Fruit fly (Drosophila melanogaster) whole organism, embryonic: Measurements from ENCODE around the gene Mettl5.

ENCODE experiments used
- Ada2b ChIP-seq: fragments of 200-800 bp; sonication (Bioruptor generic); IDR thresholded peaks from 2 replicates; pipeline ENCODE4 v1.3.6; 2022; ENCODE audit warnings: missing biosample characterization, missing genetic modification characterization
- CG10366 ChIP-seq: fragments of 200-800 bp; sonication (Bioruptor generic); IDR thresholded peaks from 2 replicates; pipeline ENCODE4 v1.3.6; 2022; ENCODE audit warnings: missing biosample characterization, missing genetic modification characterization
- CG10431 ChIP-seq: fragments of 200-800 bp; sonication (Bioruptor generic); optimal IDR thresholded peaks from 3 replicates; lab custom pipeline; 2018; ENCODE audit warnings: missing biosample characterization, mild to moderate bottlenecking, missing genetic modification characterization
- CG10462 ChIP-seq: fragments of 200-800 bp; sonication (Bioruptor generic); optimal IDR thresholded peaks from 2 replicates; lab custom pipeline; 2016; ENCODE audit warnings: missing biosample characterization, missing genetic modification characterization
- CG1233 ChIP-seq: fragments of 200-800 bp; sonication (Bioruptor generic); optimal IDR thresholded peaks from 4 replicates; lab custom pipeline; 2018; ENCODE audit warnings: missing biosample characterization, mild to moderate bottlenecking, missing genetic modification characterization
- CG13296 ChIP-seq: fragments of 200-800 bp; sonication (Bioruptor generic); optimal IDR thresholded peaks from 3 replicates; lab custom pipeline; 2018; ENCODE audit warnings: missing biosample characterization, mild to moderate bottlenecking, missing genetic modification characterization
- CG16863 ChIP-seq: fragments of 200-800 bp; sonication (Bioruptor generic); optimal IDR thresholded peaks from 3 replicates; lab custom pipeline; 2016; ENCODE audit warnings: missing biosample characterization, missing genetic modification characterization
- CG17359 ChIP-seq: fragments of 200-800 bp; sonication (Bioruptor generic); optimal IDR thresholded peaks from 3 replicates; lab custom pipeline; 2018; ENCODE audit warnings: missing biosample characterization, mild to moderate bottlenecking, missing genetic modification characterization, moderate library complexity
- CG17361 ChIP-seq: fragments of 200-800 bp; sonication (Bioruptor generic); IDR thresholded peaks from 3 replicates; pipeline ENCODE4 v1.3.6; 2022; ENCODE audit warnings: missing biosample characterization, missing genetic modification characterization
- CG17829 ChIP-seq: fragments of 200-800 bp; optimal IDR thresholded peaks from 2 replicates; lab custom pipeline; 2019; ENCODE audit warnings: missing biosample characterization, mild to moderate bottlenecking, missing genetic modification characterization, moderate library complexity
- CG18599 ChIP-seq: fragments of 200-800 bp; sonication (Bioruptor generic); optimal IDR thresholded peaks from 3 replicates; lab custom pipeline; 2017; ENCODE audit warnings: missing biosample characterization, missing genetic modification characterization, mild to moderate bottlenecking, moderate library complexity, missing genetic modification reagents
- CG2116 ChIP-seq: fragments of 200-800 bp; sonication (Bioruptor generic); optimal IDR thresholded peaks from 3 replicates; lab custom pipeline; 2018; ENCODE audit warnings: missing biosample characterization, mild to moderate bottlenecking, missing genetic modification characterization
- CG31441 ChIP-seq: fragments of 200-800 bp; sonication (Bioruptor generic); IDR thresholded peaks from 2 replicates; pipeline ENCODE4 v1.3.6; 2022; ENCODE audit warnings: missing biosample characterization, missing genetic modification characterization
- CG32772 ChIP-seq: fragments of 200-800 bp; sonication (Bioruptor generic); IDR thresholded peaks from 2 replicates; pipeline ENCODE4 v1.3.6; 2022; ENCODE audit warnings: missing biosample characterization, missing genetic modification characterization
- CG34376 ChIP-seq: fragments of 200-800 bp; sonication (Bioruptor generic); optimal IDR thresholded peaks from 2 replicates; lab custom pipeline; 2018; ENCODE audit warnings: missing biosample characterization, mild to moderate bottlenecking, missing genetic modification characterization
- CG34422 ChIP-seq: fragments of 200-800 bp; sonication (Bioruptor generic); IDR thresholded peaks from 3 replicates; pipeline ENCODE4 v1.3.6; 2022; ENCODE audit warnings: missing biosample characterization, missing genetic modification characterization
- CG4328 ChIP-seq: fragments of 200-800 bp; sonication (Bioruptor generic); optimal IDR thresholded peaks from 3 replicates; lab custom pipeline; 2017; ENCODE audit warnings: missing biosample characterization, missing genetic modification reagents, missing genetic modification characterization
- CG4404 ChIP-seq: fragments of 200-800 bp; sonication (Bioruptor generic); IDR thresholded peaks from 2 replicates; pipeline ENCODE4 v1.3.6; 2022; ENCODE audit warnings: missing biosample characterization, missing genetic modification characterization
- CG4707 ChIP-seq: fragments of 200-800 bp; sonication (Bioruptor generic); optimal IDR thresholded peaks from 2 replicates; lab custom pipeline; 2018; ENCODE audit warnings: missing biosample characterization, mild to moderate bottlenecking, missing genetic modification characterization, moderate library complexity
- CG4730 ChIP-seq: fragments of 200-800 bp; sonication (Bioruptor generic); IDR thresholded peaks from 2 replicates; pipeline ENCODE4 v1.3.6; 2022; ENCODE audit warnings: missing biosample characterization, missing genetic modification characterization
- CG7372 ChIP-seq: fragments of 200-800 bp; sonication (Bioruptor generic); IDR thresholded peaks from 2 replicates; pipeline ENCODE4 v1.3.6; 2022; ENCODE audit warnings: missing biosample characterization, missing genetic modification characterization
- CG8388 ChIP-seq: fragments of 200-800 bp; sonication (Bioruptor generic); optimal IDR thresholded peaks from 2 replicates; lab custom pipeline; 2019; ENCODE audit warnings: missing biosample characterization, mild to moderate bottlenecking, missing genetic modification characterization, moderate library complexity
- CHES-1-like ChIP-seq: fragments of 200-800 bp; sonication (Bioruptor generic); optimal IDR thresholded peaks from 2 replicates; lab custom pipeline; 2016; ENCODE audit warnings: missing biosample characterization, missing genetic modification characterization
- Dll ChIP-seq: fragments of 200-800 bp; sonication (Bioruptor generic); IDR thresholded peaks from 4 replicates; pipeline ENCODE4 v1.3.6; 2022; ENCODE audit warnings: missing biosample characterization, missing genetic modification characterization; ENCODE audit not compliant: partially characterized antibody
- H2.0 ChIP-seq: fragments of 200-800 bp; sonication (Bioruptor generic); IDR thresholded peaks from 2 replicates; pipeline ENCODE4 v1.3.6; 2022; ENCODE audit warnings: missing biosample characterization, missing genetic modification characterization
- Hmr ChIP-seq: fragments of 200-800 bp; sonication (Bioruptor generic); optimal IDR thresholded peaks from 3 replicates; lab custom pipeline; 2017; ENCODE audit warnings: mild to moderate bottlenecking, missing biosample characterization, missing genetic modification reagents, missing genetic modification characterization
- Neu2 ChIP-seq: fragments of 200-800 bp; sonication (Bioruptor generic); optimal IDR thresholded peaks from 3 replicates; lab custom pipeline; 2016; ENCODE audit warnings: missing biosample characterization, missing genetic modification characterization, borderline replicate concordance
- Opbp ChIP-seq: fragments of 200-800 bp; sonication (Bioruptor generic); IDR thresholded peaks from 3 replicates; pipeline ENCODE4 v1.3.6; 2022; ENCODE audit warnings: missing biosample characterization, missing genetic modification characterization; ENCODE audit not compliant: partially characterized antibody
- abd-A ChIP-seq: fragments of 200-800 bp; sonication (Bioruptor generic); optimal IDR thresholded peaks from 3 replicates; lab custom pipeline; 2019; ENCODE audit warnings: missing biosample characterization, mild to moderate bottlenecking, missing genetic modification characterization, moderate library complexity
- dmrt99B ChIP-seq: fragments of 200-800 bp; sonication (Bioruptor generic); optimal IDR thresholded peaks from 2 replicates; lab custom pipeline; 2018; ENCODE audit warnings: missing biosample characterization, mild to moderate bottlenecking, missing genetic modification characterization, moderate library complexity
- fu2 ChIP-seq: fragments of 200-800 bp; sonication (Bioruptor generic); optimal IDR thresholded peaks from 2 replicates; lab custom pipeline; 2016; ENCODE audit warnings: missing biosample characterization, missing genetic modification characterization
- gcm2 ChIP-seq: fragments of 200-800 bp; sonication (Bioruptor generic); optimal IDR thresholded peaks from 2 replicates; lab custom pipeline; 2016; ENCODE audit warnings: missing biosample characterization, missing genetic modification characterization
- h ChIP-seq: fragments of >200 bp; optimal IDR thresholded peaks from 2 replicates; lab custom pipeline; 2017
- hb ChIP-seq: fragments of 200-800 bp; sonication (Bioruptor generic); IDR thresholded peaks from 3 replicates; pipeline ENCODE4 v1.3.6; 2022; ENCODE audit warnings: missing biosample characterization, missing genetic modification characterization; ENCODE audit not compliant: partially characterized antibody
- ind ChIP-seq: fragments of 200-800 bp; sonication (Bioruptor generic); optimal IDR thresholded peaks from 3 replicates; lab custom pipeline; 2016; ENCODE audit warnings: missing biosample characterization, missing genetic modification characterization
- inv ChIP-seq: fragments of 200-800 bp; sonication (Bioruptor generic); IDR thresholded peaks from 2 replicates; pipeline ENCODE4 v1.3.6; 2022; ENCODE audit warnings: missing biosample characterization, missing genetic modification characterization; ENCODE audit not compliant: partially characterized antibody
- kah ChIP-seq: fragments of 200-800 bp; sonication (Bioruptor generic); optimal IDR thresholded peaks from 2 replicates; lab custom pipeline; 2018; ENCODE audit warnings: missing biosample characterization, mild to moderate bottlenecking, missing genetic modification characterization
- lov ChIP-seq, 2 experiments: fragments of 200-800 bp in 1 of 2; fragments of >200 bp in 1 of 2; sonication (Bioruptor generic) in 1 of 2; IDR thresholded peaks in 1 of 2; optimal IDR thresholded peaks in 1 of 2; 2 replicates in 1 of 2; 3 replicates in 1 of 2; pipeline versions ENCODE4 v1.3.6 to Lab custom; 2017 to 2022; ENCODE audit warnings: missing biosample characterization in 1 of 2, missing genetic modification characterization in 1 of 2
- mam ChIP-seq: fragments of 200-800 bp; sonication (Bioruptor generic); optimal IDR thresholded peaks from 3 replicates; lab custom pipeline; 2016; ENCODE audit warnings: missing biosample characterization, missing genetic modification characterization
- mld ChIP-seq: fragments of 200-800 bp; sonication (Bioruptor generic); IDR thresholded peaks from 3 replicates; pipeline ENCODE4 v1.3.6; 2022; ENCODE audit warnings: missing biosample characterization, missing genetic modification characterization; ENCODE audit not compliant: partially characterized antibody
- odd ChIP-seq: fragments of 200-800 bp; sonication (Bioruptor generic); optimal IDR thresholded peaks from 2 replicates; lab custom pipeline; 2017; ENCODE audit warnings: missing biosample characterization, mild to moderate bottlenecking, missing genetic modification characterization
- otp ChIP-seq: fragments of 200-800 bp; sonication (Bioruptor generic); IDR thresholded peaks from 3 replicates; pipeline ENCODE4, ENCODE4 v1.3.6; 2022; ENCODE audit warnings: missing biosample characterization, missing genetic modification characterization
- pb ChIP-seq: fragments of 200-800 bp; sonication (Bioruptor generic); optimal IDR thresholded peaks from 3 replicates; lab custom pipeline; 2016; ENCODE audit warnings: missing biosample characterization, missing genetic modification characterization
- ro ChIP-seq: fragments of 200-800 bp; sonication (Bioruptor generic); IDR thresholded peaks from 2 replicates; pipeline ENCODE4 v1.3.6; 2022; ENCODE audit warnings: missing biosample characterization, missing genetic modification characterization
- sens ChIP-seq: fragments of 200-800 bp; sonication (Bioruptor generic); peaks from one replicate; lab custom pipeline; 2016; ENCODE audit warnings: missing biosample characterization, missing genetic modification characterization
- so ChIP-seq: fragments of 200-800 bp; sonication (Bioruptor generic); IDR thresholded peaks from 3 replicates; pipeline ENCODE4 v1.3.6; 2022; ENCODE audit warnings: missing biosample characterization, missing genetic modification characterization
- stc ChIP-seq: fragments of 200-800 bp; sonication (Bioruptor generic); IDR thresholded peaks from 2 replicates; pipeline ENCODE4 v1.3.6; 2022; ENCODE audit warnings: missing biosample characterization, missing genetic modification characterization
- trem ChIP-seq: fragments of 200-800 bp; optimal IDR thresholded peaks from 3 replicates; lab custom pipeline; 2019; ENCODE audit warnings: missing biosample characterization, mild to moderate bottlenecking, missing genetic modification characterization, moderate library complexity
- vfl ChIP-seq: fragments of 200-800 bp; sonication (Bioruptor generic); optimal IDR thresholded peaks from 2 replicates; lab custom pipeline; 2016; ENCODE audit warnings: missing biosample characterization, missing genetic modification characterization

Mettl5 gene

DNA sequence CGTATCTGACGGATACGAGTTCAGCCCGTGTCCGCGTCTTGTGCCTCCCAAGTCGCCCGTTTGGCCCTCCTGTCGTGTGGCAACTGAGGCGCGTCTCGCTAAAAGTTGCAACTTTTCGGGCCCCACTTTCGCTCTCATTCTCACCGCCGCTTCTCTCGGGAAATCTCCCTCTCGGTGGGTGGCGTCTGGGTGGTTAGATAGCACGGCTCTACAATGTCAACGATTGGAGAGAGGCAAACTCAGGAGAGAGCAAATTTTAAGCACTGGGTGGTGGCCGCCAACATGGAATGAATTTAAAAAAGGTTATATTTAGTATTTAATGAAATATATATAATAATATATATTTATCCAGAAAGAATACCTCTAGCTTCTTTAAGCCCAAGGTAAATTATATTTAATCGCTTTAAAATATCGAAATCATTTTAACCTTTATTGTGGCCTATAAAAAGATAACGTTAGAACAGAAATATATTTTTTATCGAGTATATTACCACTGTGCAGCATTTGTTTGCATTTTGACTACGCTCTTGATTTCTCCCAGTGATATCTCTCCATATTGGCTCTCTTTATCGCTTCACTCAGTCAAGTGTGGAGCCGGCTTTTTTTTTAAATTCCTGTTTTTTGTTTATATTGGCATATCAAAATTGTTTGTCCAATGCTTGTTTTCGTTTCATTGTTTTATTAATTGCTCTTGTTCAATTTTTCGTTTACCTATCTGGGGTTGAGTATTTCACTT, 29.0 kb downstream of the Mettl5 start, which contains the start of gene Gbs-76A:
Gene Gbs-76A, minus strand, starts transcription at position 327 of the 736 bp plus-strand sequence.
- peak; percentile 42; the same call in 1 of the 2 replicates for TF ChIP-seq CG4730 (GFP tag; lab: Robert Waterston, UW)
- peak; percentile 47 for TF ChIP-seq CG4707
- peak; percentile 3 for TF ChIP-seq mam (GFP tag; lab: Kevin White, UChicago)
- peak; percentile 79 for TF ChIP-seq stc (GFP tag; lab: Robert Waterston, UW)
- no peak for TF ChIP-seq lov (optimal IDR thresholded peaks at IDR 0.05; lab: Kevin White, UChicago)
- TF ChIP-seq lov (GFP tag; IDR thresholded peaks at IDR 0.05; lab: Robert Waterston, UW): 0 out of 3 replicates have a peak, but pooled peaks have one; percentile 27
- TF ChIP-seq Ada2b (GFP tag; lab: Robert Waterston, UW): peak; percentile 76
- TF ChIP-seq CG32772 (GFP tag; lab: Robert Waterston, UW): peak; percentile 59
- peak; percentile 84 for TF ChIP-seq CG8388 (GFP tag; lab: Kevin White, UChicago)
- TF ChIP-seq kah: peak; percentile 74
- TF ChIP-seq CG1233 (GFP tag; lab: Kevin White, UChicago): peak; percentile 80
- peak; percentile 51 for TF ChIP-seq CG34376 (GFP tag; lab: Kevin White, UChicago)
- peak; percentile 85 for TF ChIP-seq CG4328 (GFP tag; lab: Kevin White, UChicago)
- peak; percentile 9; the same call in 1 of the 2 replicates for TF ChIP-seq ro (GFP tag; lab: Robert Waterston, UW)
- peak; percentile 89 for TF ChIP-seq CG17359 (tag; lab: Kevin White, UChicago)
- no peak for TF ChIP-seq h
- TF ChIP-seq CG13296: peak; percentile 95
- peak; percentile 53; the same call in 1 of the 4 replicates for TF ChIP-seq Dll (GFP tag; lab: Robert Waterston, UW)
- peak; percentile 89 for TF ChIP-seq sens
- TF ChIP-seq pb (GFP tag; lab: Kevin White, UChicago): no peak
- peak; percentile 36 for TF ChIP-seq CG2116 (GFP tag; lab: Kevin White, UChicago)
- no peak for TF ChIP-seq mld (GFP tag; lab: Robert Waterston, UW)
- peak; percentile 59 for TF ChIP-seq inv (GFP tag; lab: Robert Waterston, UW)
- TF ChIP-seq abd-A (tag; lab: Kevin White, UChicago): peak; percentile 71
- TF ChIP-seq gcm2 (GFP tag; lab: Kevin White, UChicago): no peak
- TF ChIP-seq CG17361 (GFP tag; lab: Robert Waterston, UW): peak; percentile 88
- TF ChIP-seq Neu2: no peak
- TF ChIP-seq trem (tag; lab: Kevin White, UChicago): peak; percentile 75
- peak; percentile 63 for TF ChIP-seq H2.0 (GFP tag; lab: Robert Waterston, UW)
- no peak for TF ChIP-seq fu2 (GFP tag; lab: Kevin White, UChicago)
- no peak for TF ChIP-seq vfl (GFP tag; lab: Kevin White, UChicago)
- TF ChIP-seq odd (GFP tag; lab: Kevin White, UChicago): peak; percentile 83
- peak; percentile 82 for TF ChIP-seq CG17829 (tag; lab: Kevin White, UChicago)
- peak; percentile 1 for TF ChIP-seq CG10462
- TF ChIP-seq CG4404 (GFP tag; lab: Robert Waterston, UW): peak; percentile 53
- TF ChIP-seq CG7372 (GFP tag; lab: Robert Waterston, UW): no peak; the same call in 1 of the 2 replicates
- peak; percentile 93 for TF ChIP-seq CG31441 (GFP tag; lab: Robert Waterston, UW)
- TF ChIP-seq CG16863 (GFP tag; lab: Kevin White, UChicago): no peak
- TF ChIP-seq CHES-1-like: no peak
- no peak for TF ChIP-seq Opbp (GFP tag; lab: Robert Waterston, UW)
- 0 out of 3 replicates have a peak, but pooled peaks have one; percentile 47 for TF ChIP-seq otp (GFP tag; lab: Robert Waterston, UW)
- peak; percentile 90 for TF ChIP-seq Hmr (GFP tag; lab: Kevin White, UChicago)
- TF ChIP-seq hb (GFP tag; lab: Robert Waterston, UW): 0 out of 3 replicates have a peak, but pooled peaks have one; percentile 25
- no peak; the same call in 2 of the 3 replicates for TF ChIP-seq so
- TF ChIP-seq ind: peak; percentile 70
- peak; percentile 93 for TF ChIP-seq CG18599 (GFP tag; lab: Kevin White, UChicago)
- peak; percentile 90 for TF ChIP-seq dmrt99B (tag; lab: Kevin White, UChicago)
- TF ChIP-seq CG10431 (GFP tag; lab: Kevin White, UChicago): peak; percentile 78
- peak; percentile 72 for TF ChIP-seq CG10366 (GFP tag; lab: Robert Waterston, UW)
- TF ChIP-seq CG34422 (GFP tag; lab: Robert Waterston, UW): peak; percentile 81
